Fruit fly (Drosophila melanogaster) whole organism, prepupa: ENCODE data around the gene alpha4GT2.

ENCODE experiments used
- Blimp-1 ChIP-seq: fragments of 200-800 bp; sonication (Bioruptor generic); optimal IDR thresholded peaks from 3 replicates; lab custom pipeline; 2017; ENCODE audit warnings: missing biosample characterization, missing genetic modification characterization, mild to moderate bottlenecking, moderate library complexity, missing genetic modification reagents
- CG10669 ChIP-seq: fragments of 200-800 bp; sonication (Bioruptor generic); optimal IDR thresholded peaks from 3 replicates; lab custom pipeline; 2018; ENCODE audit warnings: missing biosample characterization, mild to moderate bottlenecking, missing genetic modification characterization, moderate library complexity
- CG15336 ChIP-seq: fragments of 200-800 bp; sonication (Bioruptor generic); IDR thresholded peaks from 2 replicates; pipeline ENCODE4 v1.3.6; 2022; ENCODE audit warnings: missing biosample characterization, missing genetic modification characterization
- CG34406 ChIP-seq: fragments of 200-800 bp; sonication (Bioruptor generic); optimal IDR thresholded peaks from 3 replicates; lab custom pipeline; 2016; ENCODE audit warnings: missing biosample characterization, missing genetic modification characterization
- CG4318 ChIP-seq: fragments of 200-800 bp; sonication (Bioruptor generic); optimal IDR thresholded peaks from 3 replicates; lab custom pipeline; 2017; ENCODE audit warnings: missing biosample characterization, mild to moderate bottlenecking, missing genetic modification characterization
- CG8119 ChIP-seq: fragments of 200-800 bp; sonication (Bioruptor generic); IDR thresholded peaks from 3 replicates; pipeline ENCODE4 v1.3.6; 2022; ENCODE audit warnings: missing biosample characterization, missing genetic modification characterization
- Eip75B ChIP-seq: fragments of 200-800 bp; sonication (Bioruptor generic); optimal IDR thresholded peaks from 3 replicates; lab custom pipeline; 2016; ENCODE audit warnings: missing biosample characterization, missing genetic modification characterization
- Eip78C ChIP-seq: fragments of 200-800 bp; sonication (Bioruptor generic); peaks from one replicate; lab custom pipeline; 2016; ENCODE audit warnings: missing biosample characterization, missing genetic modification characterization
- Hr38 ChIP-seq: sonication (Bioruptor generic); optimal IDR thresholded peaks from 2 replicates; lab custom pipeline; 2016; ENCODE audit warnings: missing biosample characterization, missing genetic modification characterization
- OdsH ChIP-seq: fragments of 200-800 bp; sonication (Bioruptor generic); optimal IDR thresholded peaks from 3 replicates; lab custom pipeline; 2016; ENCODE audit warnings: missing biosample characterization, missing genetic modification characterization
- achi ChIP-seq: fragments of 200-800 bp; sonication (Bioruptor generic); optimal IDR thresholded peaks from 3 replicates; lab custom pipeline; 2016; ENCODE audit warnings: missing biosample characterization, missing genetic modification characterization
- fd85E ChIP-seq: fragments of 200-800 bp; sonication (Bioruptor generic); optimal IDR thresholded peaks from 3 replicates; lab custom pipeline; 2016; ENCODE audit warnings: missing biosample characterization, missing genetic modification characterization
- pdm3 ChIP-seq: fragments of 200-800 bp; sonication (Bioruptor generic); optimal IDR thresholded peaks from 3 replicates; lab custom pipeline; 2016; ENCODE audit warnings: missing biosample characterization, missing genetic modification characterization
- topi ChIP-seq: fragments of 200-800 bp; sonication (Bioruptor generic); optimal IDR thresholded peaks from 3 replicates; lab custom pipeline; 2016; ENCODE audit warnings: missing biosample characterization, missing genetic modification characterization

DNA sequence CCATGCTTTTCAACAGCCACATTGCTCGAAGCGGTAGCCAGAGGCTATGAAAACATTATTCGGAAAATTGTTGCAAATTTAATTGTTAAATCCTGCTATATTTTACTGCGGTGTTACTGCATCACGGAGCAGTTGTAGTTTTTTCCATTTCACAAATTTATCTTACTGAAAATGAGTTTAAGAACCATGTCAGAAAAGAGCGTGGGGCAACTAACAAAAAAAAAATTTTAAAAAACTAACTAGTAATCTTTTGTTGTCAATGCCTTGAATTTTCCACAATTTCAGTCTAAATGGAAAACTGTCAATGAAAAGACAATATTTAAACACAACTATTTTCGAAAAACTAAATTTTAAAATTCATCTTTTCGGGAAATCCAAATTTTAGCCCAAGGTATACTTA lies 21.2 kb upstream of the alpha4GT2 start, which contains the start of gene CG5024:
- TF ChIP-seq Blimp-1 (GFP tag; lab: Kevin White, UChicago) (no peak), CG34406 (no peak), Eip78C (no peak), topi (GFP tag; lab: Kevin White, UChicago) (no peak), CG10669 (no peak), OdsH (GFP tag; lab: Kevin White, UChicago) (no peak), CG4318 (no peak), Eip75B (GFP tag; lab: Kevin White, UChicago) (no peak), CG8119 (GFP tag; lab: Robert Waterston, UW) (no peak), Hr38 (GFP tag; lab: Kevin White, UChicago) (no peak), fd85E (GFP tag; lab: Kevin White, UChicago) (no peak), achi (GFP tag; lab: Kevin White, UChicago) (no peak), CG15336 (GFP tag; lab: Robert Waterston, UW) (no peak), pdm3 (no peak)
